Worm (Caenorhabditis elegans) whole organism, mixed stage, embryonic: Measurements from ENCODE around the gene rpl-37.

Experiments
- M03D4.4 ChIP-seq: sonication (generic microtip); optimal IDR thresholded peaks from 2 replicates; lab custom pipeline; 2017; ENCODE audit warnings: mild to moderate bottlenecking, missing genetic modification characterization, missing compliant biosample characterization
- bed-3 ChIP-seq: fragments of 200-800 bp; sonication (Bioruptor generic); optimal IDR thresholded peaks from 3 replicates; lab custom pipeline; 2018; ENCODE audit warnings: mild to moderate bottlenecking, missing genetic modification characterization, moderate library complexity, missing compliant biosample characterization
- blmp-1 ChIP-seq: fragments of 150-350 bp; optimal IDR thresholded peaks from 2 replicates; lab custom pipeline; 2014; ENCODE audit warnings: missing biosample characterization, missing genetic modification characterization
- ceh-39 ChIP-seq: fragments of 150-350 bp; optimal IDR thresholded peaks from 2 replicates; lab custom pipeline; 2014; ENCODE audit warnings: missing biosample characterization, missing genetic modification characterization
- ceh-43 ChIP-seq: fragments of 200-800 bp; sonication (Bioruptor generic); optimal IDR thresholded peaks from 2 replicates; lab custom pipeline; 2018; ENCODE audit warnings: mild to moderate bottlenecking, missing genetic modification characterization, moderate library complexity, missing compliant biosample characterization
- ceh-83 ChIP-seq: fragments of 200-800 bp; sonication (Bioruptor generic); optimal IDR thresholded peaks from 2 replicates; lab custom pipeline; 2018; ENCODE audit warnings: mild to moderate bottlenecking, missing genetic modification characterization, missing compliant biosample characterization
- ces-1 ChIP-seq: fragments of 150-350 bp; optimal IDR thresholded peaks from 2 replicates; lab custom pipeline; 2014; ENCODE audit warnings: missing biosample characterization, missing genetic modification reagents, missing genetic modification characterization
- cnd-1 ChIP-seq: fragments of 200-800 bp; sonication (Bioruptor generic); optimal IDR thresholded peaks from 2 replicates; lab custom pipeline; 2018; ENCODE audit warnings: mild to moderate bottlenecking, missing genetic modification characterization, missing compliant biosample characterization
- drap-1 ChIP-seq: fragments of 200-800 bp; sonication (Bioruptor generic); optimal IDR thresholded peaks from 3 replicates; lab custom pipeline; 2018; ENCODE audit warnings: mild to moderate bottlenecking, missing genetic modification characterization, missing compliant biosample characterization
- elt-1 ChIP-seq: sonication (generic microtip); optimal IDR thresholded peaks from 2 replicates; lab custom pipeline; 2017; ENCODE audit warnings: missing genetic modification characterization, mild to moderate bottlenecking, missing compliant biosample characterization, antibody characterized with exemption, moderate library complexity, borderline replicate concordance; ENCODE audit not compliant: insufficient read depth
- elt-3 ChIP-seq: fragments of 150-350 bp; optimal IDR thresholded peaks from 2 replicates; lab custom pipeline; 2014; ENCODE audit warnings: missing biosample characterization, missing genetic modification characterization
- flh-1 ChIP-seq: fragments of 200-800 bp; sonication (Bioruptor generic); optimal IDR thresholded peaks from 2 replicates; lab custom pipeline; 2018; ENCODE audit warnings: mild to moderate bottlenecking, missing genetic modification characterization, moderate library complexity, missing compliant biosample characterization
- ham-2 ChIP-seq: fragments of 200-800 bp; sonication (Bioruptor generic); optimal IDR thresholded peaks from 2 replicates; lab custom pipeline; 2018; ENCODE audit warnings: mild to moderate bottlenecking, missing genetic modification characterization, missing compliant biosample characterization
- hlh-1 ChIP-seq: fragments of 150-350 bp; optimal IDR thresholded peaks from 2 replicates; lab custom pipeline; 2014; ENCODE audit warnings: missing biosample characterization, missing genetic modification reagents, missing genetic modification characterization
- lin-13 ChIP-seq: fragments of 150-350 bp; optimal IDR thresholded peaks from 2 replicates; lab custom pipeline; 2014; ENCODE audit warnings: missing biosample characterization, missing genetic modification characterization
- lin-32 ChIP-seq: fragments of 200-800 bp; sonication (Bioruptor generic); optimal IDR thresholded peaks from 2 replicates; lab custom pipeline; 2018; ENCODE audit warnings: mild to moderate bottlenecking, missing genetic modification characterization, missing compliant biosample characterization
- lsy-2 ChIP-seq: fragments of 150-350 bp; optimal IDR thresholded peaks from 2 replicates; lab custom pipeline; 2014; ENCODE audit warnings: missing biosample characterization, missing genetic modification characterization
- mab-5 ChIP-seq: fragments of 150-350 bp; optimal IDR thresholded peaks from 2 replicates; lab custom pipeline; 2014; ENCODE audit warnings: missing biosample characterization, missing genetic modification characterization
- mep-1 ChIP-seq: fragments of 150-350 bp; optimal IDR thresholded peaks from 2 replicates; lab custom pipeline; 2017; ENCODE audit warnings: missing biosample characterization, missing genetic modification reagents, missing genetic modification characterization, inconsistent platforms
- mls-2 ChIP-seq: sonication (generic microtip); optimal IDR thresholded peaks from 2 replicates; lab custom pipeline; 2016; ENCODE audit warnings: mild to moderate bottlenecking, missing genetic modification characterization, moderate library complexity, missing compliant biosample characterization
- nhr-12 ChIP-seq: fragments of 150-350 bp; optimal IDR thresholded peaks from 2 replicates; lab custom pipeline; 2014; ENCODE audit warnings: missing biosample characterization, missing genetic modification characterization
- nhr-2 ChIP-seq: fragments of 150-350 bp; optimal IDR thresholded peaks from 2 replicates; lab custom pipeline; 2014; ENCODE audit warnings: missing biosample characterization, missing genetic modification characterization
- nhr-237 ChIP-seq: fragments of 150-350 bp; optimal IDR thresholded peaks from 2 replicates; lab custom pipeline; 2014; ENCODE audit warnings: missing biosample characterization, missing genetic modification characterization
- nhr-28 ChIP-seq: fragments of 150-350 bp; optimal IDR thresholded peaks from 2 replicates; lab custom pipeline; 2014; ENCODE audit warnings: missing biosample characterization, missing genetic modification characterization
- nhr-76 ChIP-seq: sonication (generic microtip); optimal IDR thresholded peaks from 2 replicates; lab custom pipeline; 2017; ENCODE audit warnings: missing biosample characterization, missing genetic modification characterization
- pha-4 ChIP-seq: fragments of 150-350 bp; optimal IDR thresholded peaks from 2 replicates; lab custom pipeline; 2018; ENCODE audit warnings: missing biosample characterization, missing genetic modification reagents, missing genetic modification characterization
- sem-2 ChIP-seq: fragments of 200-800 bp; sonication (Bioruptor generic); optimal IDR thresholded peaks from 2 replicates; lab custom pipeline; 2018; ENCODE audit warnings: mild to moderate bottlenecking, missing genetic modification characterization, missing compliant biosample characterization
- snpc-4 ChIP-seq: fragments of 150-350 bp; optimal IDR thresholded peaks from 2 replicates; lab custom pipeline; 2014; ENCODE audit warnings: missing biosample characterization, missing genetic modification characterization
- sptf-1 ChIP-seq: sonication (generic microtip); optimal IDR thresholded peaks from 2 replicates; lab custom pipeline; 2017; ENCODE audit warnings: mild to moderate bottlenecking, missing genetic modification characterization, moderate library complexity, missing compliant biosample characterization
- tbx-8 ChIP-seq: fragments of 200-800 bp; sonication (Bioruptor generic); optimal IDR thresholded peaks from 2 replicates; lab custom pipeline; 2018; ENCODE audit warnings: mild to moderate bottlenecking, missing genetic modification characterization, moderate library complexity, missing compliant biosample characterization
- unc-120 ChIP-seq: sonication (generic microtip); optimal IDR thresholded peaks from 2 replicates; lab custom pipeline; 2017; ENCODE audit warnings: missing genetic modification characterization, missing compliant biosample characterization; ENCODE audit not compliant: poor library complexity, severe bottlenecking
- unc-39 ChIP-seq: fragments of 150-350 bp; optimal IDR thresholded peaks from 2 replicates; lab custom pipeline; 2014; ENCODE audit warnings: missing biosample characterization, missing genetic modification characterization
- unc-62 ChIP-seq: fragments of 150-350 bp; optimal IDR thresholded peaks from 2 replicates; lab custom pipeline; 2014; ENCODE audit warnings: missing biosample characterization, missing genetic modification reagents, missing genetic modification characterization
- zip-8 ChIP-seq: fragments of 150-350 bp; optimal IDR thresholded peaks from 2 replicates; lab custom pipeline; 2014; ENCODE audit warnings: missing biosample characterization, missing genetic modification characterization
- ztf-11 ChIP-seq: fragments of 150-350 bp; optimal IDR thresholded peaks from 2 replicates; lab custom pipeline; 2014; ENCODE audit warnings: missing biosample characterization, missing genetic modification characterization

rpl-37 gene

DNA sequence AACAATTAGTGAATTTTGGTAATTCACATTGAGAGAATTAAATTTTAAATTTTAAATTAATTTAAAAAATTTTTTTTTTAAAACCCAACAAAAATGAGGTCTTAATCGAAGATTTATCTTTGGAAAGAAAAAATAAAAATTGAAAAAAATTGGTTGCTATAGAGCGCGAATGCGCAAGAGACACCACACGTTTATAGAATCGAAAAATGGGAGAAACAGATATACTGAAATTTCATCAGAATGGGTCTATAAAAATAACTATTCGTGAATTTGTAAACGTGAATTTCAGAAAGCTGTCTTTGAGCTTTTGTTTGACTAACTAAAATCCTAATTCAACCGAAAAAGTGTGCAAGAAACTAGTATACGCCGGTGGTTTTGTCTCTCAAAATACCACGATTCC is 12.0 kb downstream of the rpl-37 start:
- no peak for TF ChIP-seq bed-3 (GFP tag; lab: Kevin White, UChicago)
- no peak for TF ChIP-seq elt-1 (tag; lab: Kevin White, UChicago)
- TF ChIP-seq ceh-83 (GFP tag; lab: Kevin White, UChicago) = no peak
- TF ChIP-seq ztf-11 = no peak
- no peak for TF ChIP-seq ham-2 (GFP tag; lab: Kevin White, UChicago)
- no peak for TF ChIP-seq blmp-1 (tag; lab: Kevin White, UChicago)
- TF ChIP-seq lin-13 (tag; lab: Kevin White, UChicago) = no peak
- TF ChIP-seq unc-120 (tag; lab: Kevin White, UChicago) = no peak
- peak; percentile 64 for TF ChIP-seq lsy-2 (tag; lab: Kevin White, UChicago)
- no peak for TF ChIP-seq flh-1 (GFP tag; lab: Kevin White, UChicago)
- peak; percentile 10 for TF ChIP-seq nhr-2
- no peak for TF ChIP-seq hlh-1 (tag; lab: Kevin White, UChicago)
- no peak for TF ChIP-seq ces-1 (GFP tag; lab: Kevin White, UChicago)
- TF ChIP-seq tbx-8 (GFP tag; lab: Kevin White, UChicago) = peak; percentile 56
- TF ChIP-seq mab-5 = no peak
- TF ChIP-seq sptf-1 (tag; lab: Kevin White, UChicago) = peak; percentile 52
- no peak for TF ChIP-seq sem-2 (GFP tag; lab: Kevin White, UChicago)
- peak; percentile 6 for TF ChIP-seq mep-1 (tag; lab: Kevin White, UChicago)
- no peak for TF ChIP-seq drap-1 (GFP tag; lab: Kevin White, UChicago)
- TF ChIP-seq nhr-76 (tag; lab: Kevin White, UChicago) = no peak
- no peak for TF ChIP-seq lin-32
- TF ChIP-seq cnd-1 (tag; lab: Kevin White, UChicago) = no peak
- TF ChIP-seq M03D4.4 (tag; lab: Kevin White, UChicago) = no peak
- no peak for TF ChIP-seq unc-62 (GFP tag; lab: Kevin White, UChicago)
- no peak for TF ChIP-seq elt-3 (tag; lab: Kevin White, UChicago)
- no peak for TF ChIP-seq nhr-12 (tag; lab: Kevin White, UChicago)
- TF ChIP-seq nhr-28 (tag; lab: Kevin White, UChicago) = no peak
- no peak for TF ChIP-seq snpc-4 (tag; lab: Kevin White, UChicago)
- TF ChIP-seq ceh-39 (tag; lab: Kevin White, UChicago) = peak; percentile 22
- no peak for TF ChIP-seq ceh-43 (GFP tag; lab: Kevin White, UChicago)
- peak; percentile 56 for TF ChIP-seq nhr-237
- TF ChIP-seq pha-4 = no peak
- TF ChIP-seq unc-39 (tag; lab: Kevin White, UChicago) = no peak
- no peak for TF ChIP-seq mls-2 (tag; lab: Kevin White, UChicago)
- no peak for TF ChIP-seq zip-8 (tag; lab: Kevin White, UChicago)

DNA sequence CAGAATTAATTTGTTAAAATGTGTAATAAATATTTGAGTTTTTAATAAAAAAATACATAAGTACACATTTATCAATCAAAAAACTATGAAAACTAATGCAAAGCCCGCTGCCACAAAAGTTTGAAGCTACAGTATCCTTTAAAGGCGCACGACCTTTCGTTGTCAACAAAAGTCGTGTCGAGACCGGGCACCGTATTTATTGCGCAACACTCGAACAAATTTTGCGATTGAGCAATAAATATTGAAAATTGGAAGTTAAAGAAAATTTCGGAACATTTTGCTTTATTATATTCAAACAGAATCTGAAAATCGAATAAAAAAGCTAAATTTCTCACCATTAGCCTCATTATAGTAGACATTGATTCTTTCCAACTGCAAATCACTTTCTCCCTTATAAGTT is 12.7 kb downstream of the rpl-37 start:
- TF ChIP-seq M03D4.4 (tag; lab: Kevin White, UChicago) (no peak), zip-8 (tag; lab: Kevin White, UChicago) (peak; percentile 92), tbx-8 (GFP tag; lab: Kevin White, UChicago) (no peak)

DNA sequence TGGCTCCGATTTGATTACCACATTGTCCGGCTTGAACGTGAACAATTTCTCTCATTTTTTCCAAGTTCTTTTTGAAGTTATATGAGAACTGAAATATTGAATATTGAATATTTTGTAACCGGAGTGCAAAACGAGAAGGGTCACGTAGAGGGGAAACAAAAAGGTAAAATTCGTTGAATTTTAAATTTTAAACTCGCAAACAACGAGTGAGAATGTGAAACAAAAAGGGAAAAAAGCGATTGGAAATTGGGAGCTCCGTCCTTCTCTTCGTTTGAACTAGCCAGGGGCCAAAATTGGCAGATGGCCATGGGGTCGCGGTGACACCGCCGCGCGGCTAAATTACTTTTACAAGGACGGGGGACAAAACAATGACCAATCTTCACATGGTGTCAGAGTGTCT is 13.1 kb downstream of the rpl-37 start, which contains the start of gene ben-1:
ben-1 (minus strand) TSS at position 101 of the 400 bp plus-strand sequence.
- no peak for TF ChIP-seq sem-2 (GFP tag; lab: Kevin White, UChicago)
- no peak for TF ChIP-seq lin-13 (tag; lab: Kevin White, UChicago)
- TF ChIP-seq, all 35 proteins: peak for 0

DNA sequence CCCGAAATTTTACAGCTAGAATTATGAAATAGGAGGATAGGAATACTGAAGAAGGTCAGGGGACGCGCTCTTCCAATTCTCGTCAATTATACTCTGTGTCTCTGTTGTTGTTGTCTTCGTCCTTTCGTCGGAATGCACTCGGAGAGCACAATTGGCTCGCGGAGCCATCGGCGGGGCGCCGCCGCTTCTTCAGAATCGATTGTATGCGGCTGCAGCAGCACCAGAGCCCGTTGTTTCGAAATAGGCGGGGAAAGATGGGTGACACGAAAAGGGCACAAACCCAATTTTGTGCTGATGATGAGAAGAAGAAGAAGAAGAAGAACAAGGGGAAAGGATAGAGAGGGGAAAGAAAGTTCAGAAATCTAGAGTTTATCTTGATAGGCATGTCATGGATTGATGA is 13.7 kb downstream of the rpl-37 start:
- TF ChIP-seq flh-1 (GFP tag; lab: Kevin White, UChicago) (no peak), ces-1 (GFP tag; lab: Kevin White, UChicago) (peak; percentile 89)
- TF ChIP-seq, all 35 proteins: peak for 1
